Fruit fly (Drosophila melanogaster): ENCODE measurements around the gene CG10097.

Gene CG10097

DNA sequence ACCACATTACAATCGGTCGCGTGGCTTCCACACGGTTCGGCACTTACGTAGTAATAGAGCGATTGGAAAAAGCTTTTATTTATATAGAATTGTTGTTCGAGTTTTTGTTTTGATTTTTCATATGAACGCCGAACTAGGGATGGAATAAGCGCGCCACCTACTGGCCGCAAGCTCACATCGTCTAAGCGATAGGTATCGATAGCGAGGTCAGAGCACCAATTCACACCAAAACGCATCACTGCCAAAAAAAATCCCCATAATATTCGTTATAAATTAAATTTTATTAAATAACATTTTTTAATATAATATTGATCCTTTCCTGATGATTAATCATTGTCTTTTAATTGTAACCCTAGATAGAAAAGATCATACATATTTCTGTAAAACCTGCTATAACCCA lies 45.3 kb downstream of the CG10097 start, which contains the start of gene CG10038 (continued):
- TF ChIP-seq wek (GFP tag; optimal IDR thresholded peaks at IDR 0.05) (peak; percentile 31), CG9727 (GFP tag; optimal IDR thresholded peaks at IDR 0.05) (no peak), oc (tag; optimal IDR thresholded peaks at IDR 0.05) (no peak), CG9797 (GFP tag; optimal IDR thresholded peaks at IDR 0.05) (peak; percentile 55), D19A (tag; optimal IDR thresholded peaks at IDR 0.05) (peak; percentile 45), CG10431 (GFP tag; optimal IDR thresholded peaks at IDR 0.05) (no peak), croc (GFP tag; conservative IDR thresholded peaks at IDR 0.05) (no peak), lola (GFP tag; optimal IDR thresholded peaks at IDR 0.05) (no peak), Dfd (GFP tag; optimal IDR thresholded peaks at IDR 0.05) (no peak), wor (GFP tag; IDR thresholded peaks at IDR 0.05) (no peak), Lim3 (GFP tag; IDR thresholded peaks at IDR 0.05) (no peak), Spps (tag; optimal IDR thresholded peaks at IDR 0.05) (no peak), CG6854 (GFP tag; optimal IDR thresholded peaks at IDR 0.05) (no peak), CoRest (tag; optimal IDR thresholded peaks at IDR 0.05) (peak; percentile 78), cad (GFP tag; optimal IDR thresholded peaks at IDR 0.05) (no peak), CG10565 (GFP tag; optimal IDR thresholded peaks at IDR 0.05) (no peak), CG13123 (GFP tag; optimal IDR thresholded peaks at IDR 0.05) (no peak), CG4360 (GFP tag; IDR thresholded peaks at IDR 0.05) (0 out of 2 replicates have a peak, but pooled peaks have one; percentile 26), C15 (GFP tag; IDR thresholded peaks at IDR 0.05) (no peak), CG11456 (GFP tag; IDR thresholded peaks at IDR 0.05) (peak; percentile 72), CG9817 (tag; optimal IDR thresholded peaks at IDR 0.05) (peak; percentile 30), trem (tag; optimal IDR thresholded peaks at IDR 0.05) (peak; percentile 55), corto (GFP tag; optimal IDR thresholded peaks at IDR 0.05) (no peak), CG15269 (tag; optimal IDR thresholded peaks at IDR 0.05) (no peak), CG1024 (GFP tag; IDR thresholded peaks at IDR 0.05) (no peak), Dip2 (GFP tag; IDR thresholded peaks at IDR 0.05) (no peak), Tbp (GFP tag; optimal IDR thresholded peaks at IDR 0.05) (no peak), Deaf1 (tag; optimal IDR thresholded peaks at IDR 0.05) (no peak), CG3726 (GFP tag; IDR thresholded peaks at IDR 0.05) (no peak), CG14667 (GFP tag; IDR thresholded peaks at IDR 0.05) (no peak), slou (GFP tag; optimal IDR thresholded peaks at IDR 0.05) (no peak), lbe (GFP tag; optimal IDR thresholded peaks at IDR 0.05) (peak; percentile 37), Antp (GFP tag; optimal IDR thresholded peaks at IDR 0.05) (peak; percentile 29), Max (GFP tag; optimal IDR thresholded peaks at IDR 0.05) (peak; percentile 18), MBD-R2 (GFP tag; IDR thresholded peaks at IDR 0.05) (peak; percentile 100), Bteb2 (GFP tag; optimal IDR thresholded peaks at IDR 0.05) (no peak), CG3838 (GFP tag; optimal IDR thresholded peaks at IDR 0.05) (no peak), CG33213 (GFP tag; optimal IDR thresholded peaks at IDR 0.05) (peak; percentile 67), sd (tag; optimal IDR thresholded peaks at IDR 0.05) (no peak), CG15696 (tag; optimal IDR thresholded peaks at IDR 0.05) (no peak), Dp (GFP tag; optimal IDR thresholded peaks at IDR 0.05) (peak; percentile 59), CG18764 (GFP tag; optimal IDR thresholded peaks at IDR 0.05) (peak; percentile 13), ato (GFP tag; IDR thresholded peaks at IDR 0.05; ENCODE audit: partially characterized antibody) (peak; percentile 87), CG9437 (GFP tag; optimal IDR thresholded peaks at IDR 0.05) (no peak), da (GFP tag; optimal IDR thresholded peaks at IDR 0.05) (no peak), Dek (tag; optimal IDR thresholded peaks at IDR 0.05) (peak; percentile 60), CG2678 (tag; optimal IDR thresholded peaks at IDR 0.05) (no peak), bowl (GFP tag; IDR thresholded peaks at IDR 0.05) (no peak), PHDP (tag; optimal IDR thresholded peaks at IDR 0.05) (peak; percentile 41), twi (tag; optimal IDR thresholded peaks at IDR 0.05) (no peak), abd-A (tag; optimal IDR thresholded peaks at IDR 0.05) (no peak), NC2β (GFP tag; optimal IDR thresholded peaks at IDR 0.05) (no peak)
